Worm (Caenorhabditis elegans) whole organism, dauer: ENCODE measurements around the gene F09E5.12.

Source experiments
- unc-62 ChIP-seq: sonication (generic microtip); optimal IDR thresholded peaks from 2 replicates; lab custom pipeline; 2017; ENCODE audit warnings: missing biosample characterization, missing genetic modification reagents, missing genetic modification characterization

F09E5.12 gene

ce11 chrII:5326891-5327290, 43.6 kb downstream of the F09E5.12 start:
- no peak for TF ChIP-seq unc-62 (GFP tag; lab: Kevin White, UChicago)

DNA sequence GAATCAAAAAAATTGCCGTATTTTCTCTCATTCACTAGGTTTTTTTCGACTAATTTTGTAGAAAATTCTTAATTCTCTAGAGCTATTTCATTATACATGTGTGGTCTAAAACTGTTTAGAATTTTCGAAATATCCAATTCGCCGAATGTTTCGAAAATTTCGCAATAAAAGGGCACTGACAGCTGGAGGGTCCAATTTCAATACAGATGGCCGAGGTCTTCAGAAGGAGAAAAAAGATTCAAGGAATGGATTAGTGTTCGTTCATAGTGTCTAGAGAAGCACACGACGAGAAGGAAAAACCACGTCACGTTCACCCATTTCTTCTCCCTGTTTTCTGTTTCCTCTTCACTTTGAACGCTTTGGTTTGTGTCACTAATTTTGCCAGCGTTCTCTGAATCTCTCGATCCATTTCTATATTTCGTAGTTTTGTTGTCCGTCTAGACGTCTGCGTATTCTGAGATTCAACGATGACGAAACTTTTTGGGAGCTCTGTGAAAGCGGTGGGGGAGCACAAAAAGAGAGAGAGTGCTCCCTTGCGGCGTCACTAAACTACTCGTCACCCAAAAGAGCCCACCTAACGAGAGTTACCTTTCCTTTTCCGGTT, 44.4 kb downstream of the F09E5.12 start:
- TF ChIP-seq unc-62 (GFP tag; lab: Kevin White, UChicago), result no peak

DNA sequence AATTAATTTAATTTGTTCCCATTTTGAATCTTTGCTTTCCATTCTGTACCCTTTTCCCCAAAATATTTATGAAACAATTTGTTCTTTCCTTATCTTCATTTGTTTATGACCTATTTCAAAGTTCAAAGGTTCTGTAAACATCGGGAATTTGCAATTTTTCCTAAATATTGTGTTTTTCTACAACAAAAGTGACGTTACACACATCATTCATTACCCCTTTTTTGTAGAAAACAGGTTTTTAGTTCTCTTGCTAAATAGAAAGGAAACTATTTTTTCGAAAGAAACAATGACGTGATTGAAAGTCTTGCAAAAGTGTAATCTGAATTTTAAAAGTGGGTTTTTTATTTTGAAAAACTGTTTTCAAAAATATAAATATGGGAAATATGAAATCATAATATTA, 45.9 kb downstream of the F09E5.12 start:
- no peak for TF ChIP-seq unc-62 (GFP tag; lab: Kevin White, UChicago)

ce11 chrII:5323773-5324172, 46.8 kb downstream of the F09E5.12 start:
- no peak for TF ChIP-seq unc-62 (GFP tag; lab: Kevin White, UChicago)

DNA sequence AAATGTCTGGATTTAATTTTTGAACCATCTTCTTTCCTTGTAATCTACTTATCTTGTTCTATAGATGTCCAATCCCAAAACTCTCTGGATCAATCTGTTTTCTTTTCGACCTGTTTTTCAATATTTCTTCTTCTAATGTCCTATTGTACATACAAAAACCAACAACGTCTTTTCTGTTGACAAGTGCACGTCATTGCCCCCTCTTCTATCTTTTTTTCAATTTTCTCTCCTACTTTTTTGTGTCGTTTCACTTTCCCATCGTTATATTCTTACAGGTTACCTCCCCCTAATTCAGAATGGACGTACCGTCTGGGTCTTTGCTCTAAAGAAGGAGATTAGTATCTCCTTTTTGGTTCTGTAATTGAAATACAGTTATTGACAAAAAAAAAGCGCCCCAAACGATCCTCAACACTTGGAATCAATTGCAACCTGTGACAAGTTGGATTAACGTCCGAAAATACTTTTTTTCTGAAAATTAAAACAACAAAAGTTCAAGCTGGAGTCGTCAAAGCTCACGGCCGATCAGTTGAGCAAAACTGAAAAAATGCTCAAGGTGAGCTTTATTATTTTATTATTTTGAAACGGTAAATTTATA, 47.7 kb downstream of the F09E5.12 start, which contains the start of gene vhp-1:
Gene vhp-1 (plus strand): TSS at position 545 of the 595 bp plus-strand sequence.
- TF ChIP-seq unc-62 (GFP tag; lab: Kevin White, UChicago), result no peak

ce11 chrII:5321718-5322286, 48.7 kb downstream of the F09E5.12 start:
- no peak for TF ChIP-seq unc-62 (GFP tag; lab: Kevin White, UChicago)

- TF ChIP-seq unc-62 (GFP tag; lab: Kevin White, UChicago), result no peak
These were observed 50.2 kb downstream of the F09E5.12 start for ce11 chrII:5320205-5320951.
